Worm (Caenorhabditis elegans) whole organism, L1 larva: Measurements from ENCODE around the gene Y53C12A.3.

Source experiments
- C34B4.2 ChIP-seq: sonication (generic microtip); optimal IDR thresholded peaks from 2 replicates; lab custom pipeline; 2017; ENCODE audit warnings: mild to moderate bottlenecking, missing genetic modification characterization, missing compliant biosample characterization
- alr-1 ChIP-seq: fragments of 200-800 bp; sonication (Bioruptor generic); optimal IDR thresholded peaks from 2 replicates; lab custom pipeline; 2018; ENCODE audit warnings: borderline replicate concordance, mild to moderate bottlenecking, missing genetic modification characterization, missing compliant biosample characterization
- ama-1 ChIP-seq: fragments of 150-350 bp; optimal IDR thresholded peaks from 2 replicates; lab custom pipeline; 2014
- blmp-1 ChIP-seq: fragments of 150-350 bp; optimal IDR thresholded peaks from 2 replicates; lab custom pipeline; 2014; ENCODE audit warnings: missing biosample characterization, missing genetic modification characterization
- ceh-82 ChIP-seq, 3 experiments: fragments of 150-350 bp in 1 of 3; sonication (generic microtip) in 2 of 3; optimal IDR thresholded peaks; 2 replicates each; lab custom pipeline; 2014 to 2017; ENCODE audit warnings: missing biosample characterization in 3 of 3, missing genetic modification characterization in 3 of 3
- dsc-1 ChIP-seq: sonication (generic microtip); optimal IDR thresholded peaks from 2 replicates; lab custom pipeline; 2016; ENCODE audit warnings: mild to moderate bottlenecking, missing genetic modification characterization, missing compliant biosample characterization
- efl-1 ChIP-seq, 4 experiments: fragments of 150-350 bp; optimal IDR thresholded peaks in 3 of 4; peaks in 1 of 4; 1 replicate in 1 of 4; 2 replicates in 3 of 4; lab custom pipeline; 2014; ENCODE audit warnings: missing biosample characterization in 2 of 4, missing genetic modification characterization in 2 of 4, missing genetic modification reagents in 2 of 4
- efl-3 ChIP-seq: fragments of 200-800 bp; sonication (Bioruptor generic); optimal IDR thresholded peaks from 2 replicates; lab custom pipeline; 2018; ENCODE audit warnings: mild to moderate bottlenecking, missing genetic modification characterization, missing compliant biosample characterization
- egl-13 ChIP-seq: sonication (generic microtip); optimal IDR thresholded peaks from 2 replicates; lab custom pipeline; 2016; ENCODE audit warnings: missing genotype, missing genetic modification reagents, missing genetic modification characterization, missing compliant biosample characterization
- egl-27 ChIP-seq, 2 experiments: fragments of 150-350 bp in 1 of 2; sonication (generic microtip); optimal IDR thresholded peaks; 3 replicates each; lab custom pipeline; 2017 to 2018; ENCODE audit warnings: missing biosample characterization in 2 of 2, missing genetic modification characterization in 2 of 2, missing genetic modification reagents in 2 of 2
- elt-2 ChIP-seq: sonication (generic microtip); optimal IDR thresholded peaks from 2 replicates; lab custom pipeline; 2016; ENCODE audit warnings: missing genetic modification characterization, mild to moderate bottlenecking, inconsistent platforms, missing compliant biosample characterization, missing genetic modification reagents
- fkh-10 ChIP-seq: sonication (generic microtip); optimal IDR thresholded peaks from 2 replicates; lab custom pipeline; 2017; ENCODE audit warnings: missing biosample characterization, missing genetic modification reagents, missing genetic modification characterization
- fkh-4 ChIP-seq: sonication (generic microtip); optimal IDR thresholded peaks from 2 replicates; lab custom pipeline; 2016; ENCODE audit warnings: missing compliant biosample characterization, missing genetic modification characterization, borderline replicate concordance
- irx-1 ChIP-seq: sonication (generic microtip); optimal IDR thresholded peaks from 2 replicates; lab custom pipeline; 2016; ENCODE audit warnings: missing genetic modification characterization, missing compliant biosample characterization
- jun-1 ChIP-seq: fragments of 150-350 bp; optimal IDR thresholded peaks from 2 replicates; lab custom pipeline; 2014; ENCODE audit warnings: missing biosample characterization, missing genetic modification reagents, missing genetic modification characterization
- lin-14 ChIP-seq: fragments of 200-800 bp; sonication (Bioruptor generic); optimal IDR thresholded peaks from 2 replicates; lab custom pipeline; 2018; ENCODE audit warnings: mild to moderate bottlenecking, missing genetic modification characterization, moderate library complexity, missing compliant biosample characterization
- lin-15B ChIP-seq: fragments of 150-350 bp; sonication (generic microtip); optimal IDR thresholded peaks from 3 replicates; lab custom pipeline; 2014; ENCODE audit warnings: missing biosample characterization, missing genetic modification characterization
- lin-35 ChIP-seq, 2 experiments: fragments of 150-350 bp; optimal IDR thresholded peaks; 2 replicates each; lab custom pipeline; 2014; ENCODE audit warnings: missing biosample characterization in 2 of 2, missing genetic modification characterization in 2 of 2, missing genetic modification reagents in 2 of 2
- lin-39 ChIP-seq: fragments of 150-350 bp; optimal IDR thresholded peaks from 2 replicates; lab custom pipeline; 2014; ENCODE audit warnings: missing biosample characterization, missing genetic modification reagents, missing genetic modification characterization
- lir-3 ChIP-seq: sonication (generic microtip); optimal IDR thresholded peaks from 2 replicates; lab custom pipeline; 2016; ENCODE audit warnings: mild to moderate bottlenecking, missing genetic modification characterization, moderate library complexity, missing compliant biosample characterization; ENCODE audit not compliant: poor library complexity
- mab-9 ChIP-seq: fragments of 200-800 bp; sonication (Bioruptor generic); IDR thresholded peaks from 2 replicates; pipeline ENCODE4 v1.3.6; 2022; ENCODE audit warnings: missing genetic modification reagents, missing genetic modification characterization, missing compliant biosample characterization
- nhr-20 ChIP-seq: sonication (generic microtip); optimal IDR thresholded peaks from 2 replicates; lab custom pipeline; 2016; ENCODE audit warnings: mild to moderate bottlenecking, missing genetic modification characterization, missing compliant biosample characterization
- nhr-237 ChIP-seq: fragments of 150-350 bp; optimal IDR thresholded peaks from 2 replicates; lab custom pipeline; 2014; ENCODE audit warnings: missing biosample characterization, missing genetic modification characterization
- nhr-47 ChIP-seq: sonication (generic microtip); optimal IDR thresholded peaks from 2 replicates; lab custom pipeline; 2016; ENCODE audit warnings: mild to moderate bottlenecking, missing genetic modification characterization, moderate library complexity, missing compliant biosample characterization
- nhr-76 ChIP-seq: sonication (generic microtip); optimal IDR thresholded peaks from 2 replicates; lab custom pipeline; 2017; ENCODE audit warnings: missing biosample characterization, missing genetic modification characterization
- nhr-77 ChIP-seq: fragments of 150-350 bp; optimal IDR thresholded peaks from 2 replicates; lab custom pipeline; 2014; ENCODE audit warnings: missing biosample characterization, missing genetic modification characterization
- nhr-84 ChIP-seq: sonication (generic microtip); optimal IDR thresholded peaks from 2 replicates; lab custom pipeline; 2017; ENCODE audit warnings: missing biosample characterization, missing genetic modification characterization
- pqm-1 ChIP-seq: sonication (generic microtip); optimal IDR thresholded peaks from 3 replicates; lab custom pipeline; 2017; ENCODE audit warnings: missing biosample characterization, missing genetic modification characterization
- skn-1 ChIP-seq: fragments of 150-350 bp; optimal IDR thresholded peaks from 2 replicates; lab custom pipeline; 2014; ENCODE audit warnings: missing biosample characterization, missing genetic modification characterization
- snpc-4 ChIP-seq: fragments of 150-350 bp; optimal IDR thresholded peaks from 2 replicates; lab custom pipeline; 2014; ENCODE audit warnings: missing biosample characterization, missing genetic modification characterization
- sox-4 ChIP-seq: sonication (generic microtip); optimal IDR thresholded peaks from 2 replicates; lab custom pipeline; 2016; ENCODE audit warnings: missing genetic modification characterization, missing compliant biosample characterization
- sptf-1 ChIP-seq: fragments of 150-350 bp; optimal IDR thresholded peaks from 2 replicates; lab custom pipeline; 2014; ENCODE audit warnings: missing biosample characterization, missing genetic modification characterization
- swsn-7 ChIP-seq: sonication (generic microtip); optimal IDR thresholded peaks from 2 replicates; lab custom pipeline; 2016; ENCODE audit warnings: missing genetic modification characterization, missing compliant biosample characterization
- tbx-2 ChIP-seq: sonication (generic microtip); optimal IDR thresholded peaks from 2 replicates; lab custom pipeline; 2016; ENCODE audit warnings: missing genetic modification characterization, missing compliant biosample characterization
- unc-130 ChIP-seq: fragments of 150-350 bp; optimal IDR thresholded peaks from 2 replicates; lab custom pipeline; 2017; ENCODE audit warnings: missing biosample characterization, missing genetic modification characterization, inconsistent platforms
- unc-86 ChIP-seq: sonication (generic microtip); optimal IDR thresholded peaks from 2 replicates; lab custom pipeline; 2016; ENCODE audit warnings: missing genetic modification characterization, missing compliant biosample characterization
- vab-15 ChIP-seq: sonication (generic microtip); optimal IDR thresholded peaks from 2 replicates; lab custom pipeline; 2017; ENCODE audit warnings: missing genotype, mild to moderate bottlenecking, missing genetic modification characterization, missing compliant biosample characterization
- zip-4 ChIP-seq: fragments of 200-800 bp; sonication (Bioruptor generic); optimal IDR thresholded peaks from 2 replicates; lab custom pipeline; 2018; ENCODE audit warnings: mild to moderate bottlenecking, missing genetic modification characterization, moderate library complexity, missing compliant biosample characterization

Gene Y53C12A.3

ce11 chrII:9682044-9682443, 24.0 kb downstream of the Y53C12A.3 start:
- TF ChIP-seq mab-9 (GFP tag; lab: Robert Waterston, UW) (no peak), lin-14 (GFP tag; lab: Kevin White, UChicago) (peak; percentile 56), nhr-47 (tag; lab: Kevin White, UChicago) (no peak), jun-1 (tag; lab: Kevin White, UChicago) (no peak), pqm-1 (tag; lab: Kevin White, UChicago) (no peak), skn-1 (tag; lab: Kevin White, UChicago) (no peak), egl-27 (tag; optimal IDR thresholded peaks at IDR 0.05; lab: Kevin White, UChicago) (no peak), fkh-10 (GFP tag; lab: Kevin White, UChicago) (peak; percentile 76), alr-1 (no peak)

ce11 chrII:9680493-9680892, 25.5 kb downstream of the Y53C12A.3 start, which contains the start of gene ZK1320.13:
ZK1320.13 (plus strand) TSS chrII:9680793.
- TF ChIP-seq lin-14 (GFP tag; lab: Kevin White, UChicago) (peak; percentile 28), nhr-84 (no peak)

ce11 chrII:9679842-9680241, 26.2 kb downstream of the Y53C12A.3 start:
- TF ChIP-seq lin-14 (GFP tag; lab: Kevin White, UChicago) (peak; percentile 26), efl-1 (optimal IDR thresholded peaks at IDR 0.05; lab: Kevin White, UChicago) (no peak), efl-1 (GFP tag; optimal IDR thresholded peaks at IDR 0.05 in 1 of 2; lab: Kevin White, UChicago) (no peak)

ce11 chrII:9677470-9677869, 28.6 kb downstream of the Y53C12A.3 start:
- no peak for TF ChIP-seq unc-130
- TF ChIP-seq elt-2 (tag; lab: Kevin White, UChicago) = peak; percentile 17
- TF ChIP-seq skn-1 (tag; lab: Kevin White, UChicago) = no peak
- peak; percentile 14 for TF ChIP-seq dsc-1 (tag; lab: Kevin White, UChicago)
- no peak for TF ChIP-seq lin-39 (tag; lab: Kevin White, UChicago)

- TF ChIP-seq C34B4.2 = no peak
- no peak for TF ChIP-seq unc-86 (tag; lab: Kevin White, UChicago)
- no peak for TF ChIP-seq efl-3 (GFP tag; lab: Kevin White, UChicago)
- no peak for TF ChIP-seq fkh-4 (tag; lab: Kevin White, UChicago)
- no peak for TF ChIP-seq nhr-237 (tag; lab: Kevin White, UChicago)
- TF ChIP-seq nhr-20 (tag; lab: Kevin White, UChicago) = no peak
- no peak for TF ChIP-seq zip-4 (GFP tag; lab: Kevin White, UChicago)
- no peak for TF ChIP-seq swsn-7 (tag; lab: Kevin White, UChicago)
- TF ChIP-seq blmp-1 (tag; lab: Kevin White, UChicago) = no peak
- TF ChIP-seq lin-39 (tag; lab: Kevin White, UChicago) = no peak
- no peak for TF ChIP-seq vab-15 (tag; lab: Kevin White, UChicago)
- no peak for TF ChIP-seq egl-13 (tag; lab: Kevin White, UChicago)
- no peak for TF ChIP-seq efl-1 (optimal IDR thresholded peaks at IDR 0.05; lab: Kevin White, UChicago)
- no peak for TF ChIP-seq efl-1 (GFP tag; optimal IDR thresholded peaks at IDR 0.05 in 1 of 2; lab: Kevin White, UChicago)
These were observed 31.4 kb downstream of the Y53C12A.3 start, which contains the start of gene arc-1 for ce11 chrII:9674678-9675077. arc-1 (plus strand) TSS chrII:9674978.

- TF ChIP-seq blmp-1 (tag; lab: Kevin White, UChicago) (no peak), sox-4 (tag; lab: Kevin White, UChicago) (no peak), efl-1 (optimal IDR thresholded peaks at IDR 0.05; lab: Kevin White, UChicago) (no peak), efl-1 (GFP tag; optimal IDR thresholded peaks at IDR 0.05 in 1 of 2; lab: Kevin White, UChicago) (peak in 1 of 2 experiments; percentile 1)
These were observed 34.7 kb downstream of the Y53C12A.3 start, which contains the start of gene ZK1320.7 for ce11 chrII:9671308-9671707. ZK1320.7 (plus strand) TSS chrII:9671608.

- TF ChIP-seq unc-86 (tag; lab: Kevin White, UChicago) = peak; percentile 20
- peak; percentile 13 for TF ChIP-seq skn-1 (tag; lab: Kevin White, UChicago)
- TF ChIP-seq lin-35 (GFP tag; optimal IDR thresholded peaks at IDR 0.05; lab: Kevin White, UChicago) = peak; percentile 72 to 73
- no peak for TF ChIP-seq ama-1 (lab: Kevin White, UChicago)
- peak; percentile 33 for TF ChIP-seq snpc-4
- peak; percentile 57 for TF ChIP-seq lin-39 (tag; lab: Kevin White, UChicago)
- TF ChIP-seq ceh-82 (tag; optimal IDR thresholded peaks at IDR 0.05; lab: Kevin White, UChicago) = peak; percentile 9 to 69 (median 62)
- TF ChIP-seq lin-15B = peak; percentile 24
- TF ChIP-seq nhr-76 (tag; lab: Kevin White, UChicago) = no peak
- TF ChIP-seq efl-1 (optimal IDR thresholded peaks at IDR 0.05; lab: Kevin White, UChicago) = peak; percentile 60 to 76
- peak; percentile 65 to 97 for TF ChIP-seq efl-1 (GFP tag; optimal IDR thresholded peaks at IDR 0.05 in 1 of 2; lab: Kevin White, UChicago)
- TF ChIP-seq sptf-1 = no peak
- peak; percentile 32 for TF ChIP-seq irx-1 (tag; lab: Kevin White, UChicago)
- peak; percentile 71 for TF ChIP-seq tbx-2
- TF ChIP-seq nhr-77 (tag; lab: Kevin White, UChicago) = peak; percentile 22
- TF ChIP-seq lir-3 (tag; lab: Kevin White, UChicago) = peak; percentile 54
These were observed 37.1 kb downstream of the Y53C12A.3 start, which contains the start of gene taf-8 for ce11 chrII:9668959-9669358. taf-8 (plus strand) TSS chrII:9669318.
